Comparison of ENCODE assay signal across 8 worm cellular contexts in the genomic region with DNA sequence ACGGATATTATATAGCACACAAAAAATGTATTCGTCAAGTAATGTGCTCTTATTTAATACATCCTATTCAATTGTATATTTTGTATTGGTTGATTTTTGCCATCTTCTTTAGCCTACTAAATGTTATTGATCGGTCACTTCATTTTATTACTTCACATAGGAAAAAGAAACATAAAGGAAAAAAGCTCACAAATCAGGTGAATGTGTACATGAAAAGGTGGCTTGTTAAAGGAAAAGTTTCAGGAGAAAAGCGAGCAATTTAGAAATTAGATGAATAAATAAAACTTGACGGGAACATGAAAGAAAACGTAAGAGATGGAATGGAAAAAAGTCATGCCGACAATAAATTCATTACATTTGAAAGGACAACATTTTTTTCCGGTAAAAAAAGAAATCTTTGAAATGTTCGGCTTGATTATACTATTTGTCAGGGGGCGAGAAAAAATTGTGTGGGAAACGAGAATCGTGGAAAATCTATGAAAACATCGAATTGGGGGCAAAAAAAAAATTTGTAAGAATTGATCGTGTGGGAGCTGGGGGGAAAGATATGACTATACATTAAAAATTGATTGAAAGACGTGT.
TF ChIP-seq lines count a peak whose summit lies in the region.

No protein-coding gene starts in this region.

TF ChIP-seq in whole organism, L1 larva, 84 proteins besides CTCF, POLR2A, EP300 and RAD21 (continues in another document):
- TF ChIP-seq jun-1 (tag; optimal IDR thresholded peaks at IDR 0.05; lab: Kevin White, UChicago) (no peak), vab-15 (tag; optimal IDR thresholded peaks at IDR 0.05; lab: Kevin White, UChicago) (no peak), lin-15B (tag; optimal IDR thresholded peaks at IDR 0.05; lab: Kevin White, UChicago) (no peak), mef-2 (tag; optimal IDR thresholded peaks at IDR 0.05; lab: Kevin White, UChicago) (no peak), fkh-10 (GFP tag; optimal IDR thresholded peaks at IDR 0.05; lab: Kevin White, UChicago) (no peak), nhr-85 (tag; lab: Kevin White, UChicago) (peak; percentile 69), efl-1 (optimal IDR thresholded peaks at IDR 0.05; lab: Kevin White, UChicago) (no peak), efl-1 (GFP tag; optimal IDR thresholded peaks at IDR 0.05 in 1 of 2; lab: Kevin White, UChicago) (peak in 1 of 2 experiments; percentile 39), elt-2 (tag; optimal IDR thresholded peaks at IDR 0.05; lab: Kevin White, UChicago) (no peak), nhr-90 (tag; optimal IDR thresholded peaks at IDR 0.05; lab: Kevin White, UChicago; ENCODE audit: poor library complexity) (peak; percentile 14), unc-86 (tag; optimal IDR thresholded peaks at IDR 0.05; lab: Kevin White, UChicago) (no peak)

TF ChIP-seq in whole organism, L2 larva, 48 proteins besides CTCF, POLR2A, EP300 and RAD21:
- TF ChIP-seq nhr-11 (tag; optimal IDR thresholded peaks at IDR 0.05; lab: Kevin White, UChicago): no peak
- TF ChIP-seq lin-39 (tag; optimal IDR thresholded peaks at IDR 0.05; lab: Kevin White, UChicago): no peak
- TF ChIP-seq crh-2 (tag; optimal IDR thresholded peaks at IDR 0.05; lab: Kevin White, UChicago): no peak
- TF ChIP-seq ceh-16 (tag; optimal IDR thresholded peaks at IDR 0.05; lab: Kevin White, UChicago): no peak
- TF ChIP-seq unc-55 (GFP tag; optimal IDR thresholded peaks at IDR 0.05; lab: Kevin White, UChicago): no peak
- peak; percentile 5 for TF ChIP-seq Y55F3AM.14 (GFP tag; optimal IDR thresholded peaks at IDR 0.05; lab: Kevin White, UChicago)

TF ChIP-seq in whole organism, L3 larva, 47 proteins besides CTCF, POLR2A, EP300 and RAD21:
- TF ChIP-seq nhr-43 (tag; optimal IDR thresholded peaks at IDR 0.05; lab: Kevin White, UChicago; ENCODE audit: poor library complexity, severe bottlenecking) (peak; percentile 39), ama-1 (optimal IDR thresholded peaks at IDR 0.05; lab: Kevin White, UChicago) (peak; percentile 23), ZK546.5 (tag; optimal IDR thresholded peaks at IDR 0.05; lab: Kevin White, UChicago) (no peak), jun-1 (tag; optimal IDR thresholded peaks at IDR 0.05; lab: Kevin White, UChicago) (no peak)
TF ChIP-seq in whole organism, L3 larva: peak in this region for 2.

TF ChIP-seq in whole organism, L4 larva, 104 proteins besides CTCF, POLR2A, EP300 and RAD21 (continues in another document):
- TF ChIP-seq ctbp-1 (GFP tag; IDR thresholded peaks at IDR 0.05; lab: Robert Waterston, UW): no peak
- TF ChIP-seq dpl-1 (GFP tag; optimal IDR thresholded peaks at IDR 0.05; lab: Kevin White, UChicago): peak; percentile 0
- peak; percentile 12 for TF ChIP-seq nhr-111 (GFP tag; optimal IDR thresholded peaks at IDR 0.05; lab: Kevin White, UChicago)
- TF ChIP-seq mdt-29 (GFP tag; IDR thresholded peaks at IDR 0.05; lab: Robert Waterston, UW): no peak
- no peak for TF ChIP-seq ces-1 (GFP tag; optimal IDR thresholded peaks at IDR 0.05; lab: Kevin White, UChicago)
- peak in 1 of 2 experiments; percentile 82 for TF ChIP-seq daf-16 (GFP tag; optimal IDR thresholded peaks at IDR 0.05; lab: Kevin White, UChicago)
- peak; percentile 31 for TF ChIP-seq daf-16 (tag; optimal IDR thresholded peaks at IDR 0.05; lab: Kevin White, UChicago)
- TF ChIP-seq tag-97 (GFP tag; IDR thresholded peaks at IDR 0.05; lab: Robert Waterston, UW): no peak
- TF ChIP-seq lin-15B (tag; optimal IDR thresholded peaks at IDR 0.05; lab: Kevin White, UChicago): no peak
- TF ChIP-seq aha-1 (tag; lab: Kevin White, UChicago): peak; percentile 90
- TF ChIP-seq mep-1 (tag; optimal IDR thresholded peaks at IDR 0.05; lab: Kevin White, UChicago): no peak
- TF ChIP-seq vab-7 (GFP tag; IDR thresholded peaks at IDR 0.05; lab: Robert Waterston, UW): no peak
- peak; percentile 47 for TF ChIP-seq ama-1 (optimal IDR thresholded peaks at IDR 0.05; lab: Kevin White, UChicago)

TF ChIP-seq in whole organism, early embryonic, 17 proteins besides CTCF, POLR2A, EP300 and RAD21:
- TF ChIP-seq ama-1 (optimal IDR thresholded peaks at IDR 0.05; lab: Kevin White, UChicago) (no peak), aly-1 (tag; optimal IDR thresholded peaks at IDR 0.05; lab: Kevin White, UChicago) (no peak), pes-1 (GFP tag; IDR thresholded peaks at IDR 0.05; lab: Robert Waterston, UW) (0 out of 2 replicates have a peak, but pooled peaks have one; percentile 14), hmg-4 (GFP tag; optimal IDR thresholded peaks at IDR 0.05; lab: Kevin White, UChicago) (no peak)
TF ChIP-seq in whole organism, early embryonic: peak in this region for 1.

TF ChIP-seq in whole organism, late embryonic, 69 proteins besides CTCF, POLR2A, EP300 and RAD21:
- TF ChIP-seq lim-6 (tag; optimal IDR thresholded peaks at IDR 0.05; lab: Kevin White, UChicago) (no peak), nfya-1 (tag; optimal IDR thresholded peaks at IDR 0.05; lab: Kevin White, UChicago) (peak; percentile 9)

TF ChIP-seq in whole organism, mixed stage, embryonic, 35 proteins besides CTCF, POLR2A, EP300 and RAD21:
- TF ChIP-seq ceh-39 (tag; optimal IDR thresholded peaks at IDR 0.05; lab: Kevin White, UChicago) (no peak), mls-2 (tag; optimal IDR thresholded peaks at IDR 0.05; lab: Kevin White, UChicago) (no peak), ces-1 (GFP tag; optimal IDR thresholded peaks at IDR 0.05; lab: Kevin White, UChicago) (no peak), M03D4.4 (tag; optimal IDR thresholded peaks at IDR 0.05; lab: Kevin White, UChicago) (peak; percentile 26), ham-2 (GFP tag; optimal IDR thresholded peaks at IDR 0.05; lab: Kevin White, UChicago) (no peak)

TF ChIP-seq in whole organism, young adult, 124 proteins besides CTCF, POLR2A, EP300 and RAD21 (continues in another document):
- TF ChIP-seq B0336.3 (GFP tag; IDR thresholded peaks at IDR 0.05; lab: Robert Waterston, UW) (0 out of 2 replicates have a peak, but pooled peaks have one; percentile 34), mxl-1 (tag; optimal IDR thresholded peaks at IDR 0.05; lab: Kevin White, UChicago) (no peak), mes-4 (tag; optimal IDR thresholded peaks at IDR 0.05; lab: Kevin White, UChicago) (no peak), F52B5.7 (tag; optimal IDR thresholded peaks at IDR 0.05; lab: Kevin White, UChicago) (peak; percentile 41), K12H6.12 (tag; optimal IDR thresholded peaks at IDR 0.05; lab: Kevin White, UChicago) (no peak), dox-1 (GFP tag; IDR thresholded peaks at IDR 0.05; lab: Robert Waterston, UW) (no peak), Y53G8AR.9 (GFP tag; conservative IDR thresholded peaks at IDR 0.05; lab: Robert Waterston, UW) (peak; percentile 63; the same call in 1 of the 2 replicates), rcor-1 (GFP tag; IDR thresholded peaks at IDR 0.05; lab: Robert Waterston, UW) (no peak), hmg-20 (GFP tag; IDR thresholded peaks at IDR 0.05; lab: Robert Waterston, UW) (no peak), D2030.7 (GFP tag; IDR thresholded peaks at IDR 0.05; lab: Robert Waterston, UW) (0 out of 2 replicates have a peak, but pooled peaks have one; percentile 9), F22D6.2 (tag; optimal IDR thresholded peaks at IDR 0.05; lab: Kevin White, UChicago) (no peak), bed-2 (GFP tag; IDR thresholded peaks at IDR 0.05; lab: Robert Waterston, UW) (no peak), bed-1 (GFP tag; IDR thresholded peaks at IDR 0.05; lab: Robert Waterston, UW) (no peak), ceh-27 (GFP tag; optimal IDR thresholded peaks at IDR 0.05; lab: Kevin White, UChicago) (no peak), sptf-2 (GFP tag; optimal IDR thresholded peaks at IDR 0.05; lab: Kevin White, UChicago) (no peak), tbx-9 (tag; optimal IDR thresholded peaks at IDR 0.05; lab: Kevin White, UChicago; ENCODE audit: borderline replicate concordance) (no peak), F39B2.1 (GFP tag; IDR thresholded peaks at IDR 0.05; lab: Robert Waterston, UW) (no peak), nfyb-1 (GFP tag; IDR thresholded peaks at IDR 0.05; lab: Robert Waterston, UW) (no peak), hlh-26 (GFP tag; conservative IDR thresholded peaks at IDR 0.05; lab: Robert Waterston, UW) (no peak), T26A5.8 (tag; optimal IDR thresholded peaks at IDR 0.05; lab: Kevin White, UChicago) (no peak), hmg-1.2 (GFP tag; IDR thresholded peaks at IDR 0.05; lab: Robert Waterston, UW) (no peak), ceh-58 (GFP tag; IDR thresholded peaks at IDR 0.05; lab: Robert Waterston, UW) (no peak), atf-7 (tag; optimal IDR thresholded peaks at IDR 0.05; lab: Kevin White, UChicago) (no peak), nfya-2 (GFP tag; IDR thresholded peaks at IDR 0.05; lab: Robert Waterston, UW) (no peak), ZK185.1 (tag; optimal IDR thresholded peaks at IDR 0.05; lab: Kevin White, UChicago; ENCODE audit: poor library complexity, severe bottlenecking) (no peak), somi-1 (GFP tag; optimal IDR thresholded peaks at IDR 0.05; lab: Kevin White, UChicago) (no peak), egrh-3 (GFP tag; IDR thresholded peaks at IDR 0.05; lab: Robert Waterston, UW) (no peak), lag-1 (GFP tag; IDR thresholded peaks at IDR 0.05; lab: Robert Waterston, UW) (no peak), lir-1 (GFP tag; conservative IDR thresholded peaks at IDR 0.05; lab: Robert Waterston, UW) (no peak), lin-54 (GFP tag; optimal IDR thresholded peaks at IDR 0.05; lab: Kevin White, UChicago) (peak; percentile 33), madf-3 (GFP tag; IDR thresholded peaks at IDR 0.05; lab: Robert Waterston, UW) (no peak), F37B4.10 (GFP tag; IDR thresholded peaks at IDR 0.05; lab: Robert Waterston, UW) (no peak), ceh-79 (tag; optimal IDR thresholded peaks at IDR 0.05; lab: Kevin White, UChicago) (peak; percentile 48), snpc-4 (GFP tag; optimal IDR thresholded peaks at IDR 0.05; lab: Kevin White, UChicago) (no peak), snpc-4 (tag; optimal IDR thresholded peaks at IDR 0.05; lab: Kevin White, UChicago) (no peak), ztf-25 (GFP tag; IDR thresholded peaks at IDR 0.05; lab: Robert Waterston, UW) (no peak), nhr-90 (tag; optimal IDR thresholded peaks at IDR 0.05; lab: Kevin White, UChicago) (no peak), egl-18 (GFP tag; IDR thresholded peaks at IDR 0.05; lab: Robert Waterston, UW) (no peak), lin-35 (GFP tag; optimal IDR thresholded peaks at IDR 0.05; lab: Kevin White, UChicago) (peak in 1 of 3 experiments; percentile 64), efl-1 (GFP tag; optimal IDR thresholded peaks at IDR 0.05; lab: Kevin White, UChicago) (no peak), let-526 (GFP tag; IDR thresholded peaks at IDR 0.05; lab: Robert Waterston, UW) (no peak), cebp-1 (GFP tag; IDR thresholded peaks at IDR 0.05; lab: Robert Waterston, UW) (no peak), cebp-1 (tag; optimal IDR thresholded peaks at IDR 0.05; lab: Kevin White, UChicago) (peak; percentile 58), egl-44 (GFP tag; IDR thresholded peaks at IDR 0.05; lab: Robert Waterston, UW) (no peak)
